Fruit fly (Drosophila melanogaster): ENCODE results near the gene CG2186.

Gene CG2186

DNA sequence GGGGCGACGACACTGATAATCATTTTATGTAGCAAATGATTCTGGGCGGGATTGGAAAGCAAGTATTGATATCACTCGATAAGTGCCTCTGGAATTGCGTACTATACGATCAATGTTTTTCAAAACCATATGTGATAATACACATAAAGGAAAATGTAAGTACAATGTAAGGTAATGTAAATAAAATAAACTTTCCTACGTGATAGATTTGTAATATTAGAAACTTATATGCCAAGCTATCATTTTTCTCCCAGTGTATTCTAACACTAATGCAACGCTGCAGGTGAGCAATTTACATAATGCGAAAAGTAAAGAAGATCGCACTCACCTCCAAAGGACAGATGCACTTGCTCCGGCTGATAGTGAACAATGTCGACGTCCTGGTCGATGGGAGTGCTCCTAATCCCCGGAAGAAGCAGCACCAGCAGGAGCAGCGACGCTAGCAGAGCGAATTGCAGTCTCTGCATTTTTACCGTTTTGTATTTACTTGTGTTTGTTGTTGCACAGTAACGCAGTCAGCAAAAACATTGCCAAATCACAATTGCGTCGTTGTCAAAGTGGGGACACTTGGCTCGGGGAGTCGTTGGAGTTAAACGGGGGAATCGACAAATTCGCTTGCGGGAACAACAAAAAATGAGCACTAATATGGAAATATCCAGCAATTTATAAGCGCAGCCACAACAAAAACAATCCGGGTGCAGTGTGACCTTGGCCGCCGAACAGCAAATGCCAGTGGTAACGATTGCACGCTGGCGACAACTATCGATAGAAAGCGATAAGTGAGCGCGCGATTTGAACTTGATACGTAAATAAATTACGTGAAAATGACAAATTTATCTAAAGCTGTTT is 19.9 kb downstream of the CG2186 start, which contains the start of gene CG1637 (continued):
- no peak for TF ChIP-seq fd64A (GFP tag; optimal IDR thresholded peaks at IDR 0.05)
- no peak for TF ChIP-seq insv (GFP tag; optimal IDR thresholded peaks at IDR 0.05)
- 0 out of 2 replicates have a peak, but pooled peaks have one; percentile 42 for TF ChIP-seq Atf6 (GFP tag; IDR thresholded peaks at IDR 0.05)
- peak; percentile 67 for TF ChIP-seq CG6791 (GFP tag; IDR thresholded peaks at IDR 0.05; ENCODE audit: partially characterized antibody)
- peak; percentile 50 for TF ChIP-seq CG1603 (tag; optimal IDR thresholded peaks at IDR 0.05)
- TF ChIP-seq ato (GFP tag; IDR thresholded peaks at IDR 0.05; ENCODE audit: partially characterized antibody): peak; percentile 39
- no peak for TF ChIP-seq Hr51 (GFP tag; optimal IDR thresholded peaks at IDR 0.05)
- TF ChIP-seq CG3726 (GFP tag; IDR thresholded peaks at IDR 0.05): no peak
- no peak for TF ChIP-seq CG3163 (GFP tag; optimal IDR thresholded peaks at IDR 0.05)
- no peak for TF ChIP-seq CoRest (tag; optimal IDR thresholded peaks at IDR 0.05)
- TF ChIP-seq E2f1 (GFP tag; IDR thresholded peaks at IDR 0.05): no peak
- TF ChIP-seq CG14965 (GFP tag; optimal IDR thresholded peaks at IDR 0.05; ENCODE audit: borderline replicate concordance): no peak
- TF ChIP-seq CG31441 (GFP tag; IDR thresholded peaks at IDR 0.05): no peak
- TF ChIP-seq fd96Cb (tag; optimal IDR thresholded peaks at IDR 0.05): no peak
- TF ChIP-seq tio (GFP tag; optimal IDR thresholded peaks at IDR 0.05): no peak
- TF ChIP-seq CG1233 (GFP tag; optimal IDR thresholded peaks at IDR 0.05): no peak
- no peak for TF ChIP-seq Six4 (GFP tag; optimal IDR thresholded peaks at IDR 0.05)
- no peak for TF ChIP-seq Hmr (GFP tag; optimal IDR thresholded peaks at IDR 0.05)
- peak; percentile 52 for TF ChIP-seq D (optimal IDR thresholded peaks at IDR 0.05)
- no peak for TF ChIP-seq D (GFP tag; optimal IDR thresholded peaks at IDR 0.05)
- no peak for TF ChIP-seq CG10654 (GFP tag; optimal IDR thresholded peaks at IDR 0.05)
- no peak for TF ChIP-seq CG15269 (tag; optimal IDR thresholded peaks at IDR 0.05)
- no peak for TF ChIP-seq CG1602 (GFP tag; optimal IDR thresholded peaks at IDR 0.05)
- no peak for TF ChIP-seq CG10431 (GFP tag; optimal IDR thresholded peaks at IDR 0.05)
- TF ChIP-seq CG30020 (tag; optimal IDR thresholded peaks at IDR 0.05): no peak
- TF ChIP-seq ash1 (GFP tag; optimal IDR thresholded peaks at IDR 0.05): no peak
- no peak for TF ChIP-seq tx (GFP tag; optimal IDR thresholded peaks at IDR 0.05)
- TF ChIP-seq grn (GFP tag; optimal IDR thresholded peaks at IDR 0.05): no peak
- TF ChIP-seq CHES-1-like (GFP tag; optimal IDR thresholded peaks at IDR 0.05): no peak
- no peak for TF ChIP-seq esg (GFP tag; conservative IDR thresholded peaks at IDR 0.05)
- no peak for TF ChIP-seq CG18599 (GFP tag; optimal IDR thresholded peaks at IDR 0.05)
- no peak for TF ChIP-seq ssp (GFP tag; IDR thresholded peaks at IDR 0.05)
- no peak for TF ChIP-seq crol (GFP tag; IDR thresholded peaks at IDR 0.05)
- TF ChIP-seq chif (GFP tag; optimal IDR thresholded peaks at IDR 0.05): no peak
- no peak for TF ChIP-seq lmd (GFP tag; IDR thresholded peaks at IDR 0.05)
- TF ChIP-seq Gug (GFP tag; IDR thresholded peaks at IDR 0.05): no peak
- no peak for TF ChIP-seq tin (GFP tag; optimal IDR thresholded peaks at IDR 0.05)
- no peak for TF ChIP-seq ab (GFP tag; optimal IDR thresholded peaks at IDR 0.05)
- TF ChIP-seq shn (GFP tag; optimal IDR thresholded peaks at IDR 0.05): no peak
- TF ChIP-seq CG8290 (GFP tag; optimal IDR thresholded peaks at IDR 0.05): no peak
- TF ChIP-seq CG8290 (tag; optimal IDR thresholded peaks at IDR 0.05): no peak
- no peak for TF ChIP-seq Awh (GFP tag; IDR thresholded peaks at IDR 0.05)
- no peak for TF ChIP-seq CG31388 (GFP tag; optimal IDR thresholded peaks at IDR 0.05)
- no peak for TF ChIP-seq Xrp1 (GFP tag; IDR thresholded peaks at IDR 0.05)
- TF ChIP-seq gsb (GFP tag; IDR thresholded peaks at IDR 0.05): no peak
- TF ChIP-seq CG6254 (GFP tag; optimal IDR thresholded peaks at IDR 0.05): no peak
- TF ChIP-seq Sry-β (GFP tag; optimal IDR thresholded peaks at IDR 0.05): peak; percentile 62
- TF ChIP-seq pzg (GFP tag; optimal IDR thresholded peaks at IDR 0.05): peak; percentile 70
- no peak for TF ChIP-seq CG2712 (tag; optimal IDR thresholded peaks at IDR 0.05)
- TF ChIP-seq HLH3B (GFP tag; IDR thresholded peaks at IDR 0.05): no peak

Data from whole organism, embryonic.